Worm (Caenorhabditis elegans): Measurements from ENCODE around the gene cdc-25.4.
A peak's percentile ranks its signal among the peaks of the same experiment; 100 is the strongest.

Gene cdc-25.4

DNA sequence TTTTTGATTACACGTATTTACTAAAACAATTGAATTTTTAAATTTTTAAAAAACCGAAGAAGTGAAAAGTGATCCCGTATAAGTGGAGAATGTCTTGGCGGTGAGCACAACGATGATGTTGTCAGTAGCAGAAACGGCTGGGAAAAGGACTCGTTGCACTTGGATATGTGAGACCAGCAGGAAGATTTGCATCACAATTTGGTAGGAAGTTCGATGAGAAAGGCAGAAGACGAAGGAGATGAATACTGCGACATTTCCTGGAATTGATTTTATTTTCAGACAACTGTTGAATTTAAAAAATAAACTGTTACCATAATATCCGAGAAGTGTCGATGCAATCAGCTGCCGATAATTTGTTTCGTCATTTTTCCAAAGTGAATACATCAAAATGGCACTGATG lies 10.6 kb upstream of the cdc-25.4 start, which contains the start of gene R05H5.4:
R05H5.4 (minus strand) TSS at position 101 of the 400 bp plus-strand sequence.
- TF ChIP-seq nhr-43 (tag; optimal IDR thresholded peaks at IDR 0.05; ENCODE audit: poor library complexity, severe bottlenecking) (no peak), sea-2 (GFP tag; optimal IDR thresholded peaks at IDR 0.05) (no peak), nhr-23 (tag; optimal IDR thresholded peaks at IDR 0.05) (no peak), elt-3 (tag; optimal IDR thresholded peaks at IDR 0.05) (no peak), unc-62 (GFP tag; optimal IDR thresholded peaks at IDR 0.05) (no peak), ceh-16 (tag; optimal IDR thresholded peaks at IDR 0.05) (no peak), tbx-2 (tag; optimal IDR thresholded peaks at IDR 0.05) (no peak)

DNA sequence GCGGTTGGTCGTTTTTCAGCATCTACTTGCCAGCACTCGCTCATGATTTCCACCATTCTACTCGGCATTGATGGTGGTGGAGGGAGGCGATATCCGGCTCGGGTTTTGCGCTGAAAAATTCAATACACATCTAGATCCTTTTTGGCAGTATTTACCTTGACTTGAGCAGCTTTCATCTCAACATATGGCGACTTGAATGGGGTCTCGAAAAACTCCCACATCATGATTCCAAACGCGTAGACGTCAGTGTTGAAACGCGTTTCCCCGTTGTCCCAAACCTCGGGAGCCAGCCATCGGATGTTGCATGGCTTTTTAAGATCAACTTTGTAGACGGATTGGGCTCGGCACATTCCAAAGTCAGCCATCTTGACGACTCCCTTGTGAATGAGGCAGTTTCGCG lies 9.2 kb upstream of the cdc-25.4 start:
- TF ChIP-seq eor-1 (tag; optimal IDR thresholded peaks at IDR 0.05) (no peak), ceh-9 (tag; optimal IDR thresholded peaks at IDR 0.05) (no peak), elt-1 (tag; optimal IDR thresholded peaks at IDR 0.05) (no peak), nhr-67 (tag; optimal IDR thresholded peaks at IDR 0.05) (no peak), ceh-28 (tag; optimal IDR thresholded peaks at IDR 0.05) (no peak), elt-2 (tag; optimal IDR thresholded peaks at IDR 0.05) (no peak), unc-39 (tag; optimal IDR thresholded peaks at IDR 0.05) (no peak), mml-1 (tag; optimal IDR thresholded peaks at IDR 0.05) (no peak)

DNA sequence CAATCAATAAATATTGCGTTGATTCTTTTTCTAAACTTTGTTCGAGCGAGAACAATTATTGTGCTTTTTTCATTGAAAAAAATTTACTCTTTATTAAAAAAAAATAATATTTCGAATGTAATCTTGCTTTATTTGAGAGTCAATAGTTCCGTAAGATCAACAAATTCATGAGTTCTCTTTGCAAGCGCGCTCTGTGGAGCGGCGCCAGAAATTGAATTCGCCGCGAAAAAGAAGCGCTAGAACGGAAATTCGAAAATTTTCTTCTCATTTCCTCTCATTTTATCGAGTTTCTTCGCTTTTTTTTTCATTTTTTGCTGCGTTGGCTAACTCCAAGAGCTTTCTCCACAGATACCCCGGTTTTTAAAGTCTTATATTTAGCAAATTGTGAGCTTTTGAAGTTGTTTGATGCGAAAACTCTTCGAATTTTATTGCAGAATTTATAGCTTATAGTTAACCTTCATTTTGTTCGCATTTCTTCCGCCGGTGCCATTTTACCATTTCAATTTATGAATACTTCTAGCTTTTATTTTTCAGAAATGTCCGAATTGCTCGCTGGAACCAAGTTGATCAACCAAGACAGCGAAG lies 7.9 kb upstream of the cdc-25.4 start, which contains the start of gene R05H5.3:
R05H5.3 (plus strand) TSS at position 535 of the 585 bp plus-strand sequence.
- TF ChIP-seq nhr-11 (tag; optimal IDR thresholded peaks at IDR 0.05) (peak; percentile 60), lin-39 (tag; optimal IDR thresholded peaks at IDR 0.05) (peak; percentile 54), lsy-12 (tag; optimal IDR thresholded peaks at IDR 0.05) (no peak), pqm-1 (tag; optimal IDR thresholded peaks at IDR 0.05) (peak; percentile 19), lin-15B (tag; optimal IDR thresholded peaks at IDR 0.05) (peak; percentile 84), pha-4 (tag; optimal IDR thresholded peaks at IDR 0.05) (peak; percentile 78), R02D3.7 (tag; optimal IDR thresholded peaks at IDR 0.05) (peak; percentile 73), nfya-1 (tag; optimal IDR thresholded peaks at IDR 0.05; ENCODE audit: insufficient read depth) (peak; percentile 72), elt-2 (tag; optimal IDR thresholded peaks at IDR 0.05) (no peak), nhr-25 (tag; optimal IDR thresholded peaks at IDR 0.05) (peak; percentile 24), sea-2 (GFP tag; optimal IDR thresholded peaks at IDR 0.05) (no peak), snpc-4 (tag; optimal IDR thresholded peaks at IDR 0.05) (peak; percentile 45), fkh-10 (GFP tag; optimal IDR thresholded peaks at IDR 0.05) (peak; percentile 70)

DNA sequence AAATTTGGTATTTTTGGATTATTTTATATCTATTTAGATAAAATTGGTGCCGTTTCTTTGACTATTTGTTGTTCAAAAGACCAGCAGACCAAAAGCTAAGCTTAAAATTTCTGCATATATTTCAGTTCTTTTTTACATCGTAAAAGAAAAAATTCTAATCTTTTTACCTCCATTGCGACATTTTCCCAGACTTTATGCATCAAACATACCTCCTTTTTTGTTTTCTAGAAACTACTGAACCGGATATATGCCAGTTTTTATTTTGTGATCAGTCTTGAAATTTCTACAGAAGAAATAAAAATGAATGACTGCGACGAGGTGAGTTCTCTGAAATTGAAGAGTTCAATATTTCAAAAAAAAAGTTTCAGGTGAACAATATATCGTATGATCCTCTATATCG lies 5.3 kb upstream of the cdc-25.4 start, which contains the start of gene srb-6:
srb-6 (plus strand) TSS at position 301 of the 400 bp plus-strand sequence.
- TF ChIP-seq mdl-1 (tag; optimal IDR thresholded peaks at IDR 0.05) (no peak), ztf-4 (tag; optimal IDR thresholded peaks at IDR 0.05) (no peak), egl-27 (tag; optimal IDR thresholded peaks at IDR 0.05) (no peak), aly-2 (tag; optimal IDR thresholded peaks at IDR 0.05) (no peak), ceh-28 (tag; optimal IDR thresholded peaks at IDR 0.05) (no peak), nhr-28 (tag; optimal IDR thresholded peaks at IDR 0.05) (no peak), nhr-76 (tag; optimal IDR thresholded peaks at IDR 0.05) (no peak), hmg-11 (tag; optimal IDR thresholded peaks at IDR 0.05) (no peak)

DNA sequence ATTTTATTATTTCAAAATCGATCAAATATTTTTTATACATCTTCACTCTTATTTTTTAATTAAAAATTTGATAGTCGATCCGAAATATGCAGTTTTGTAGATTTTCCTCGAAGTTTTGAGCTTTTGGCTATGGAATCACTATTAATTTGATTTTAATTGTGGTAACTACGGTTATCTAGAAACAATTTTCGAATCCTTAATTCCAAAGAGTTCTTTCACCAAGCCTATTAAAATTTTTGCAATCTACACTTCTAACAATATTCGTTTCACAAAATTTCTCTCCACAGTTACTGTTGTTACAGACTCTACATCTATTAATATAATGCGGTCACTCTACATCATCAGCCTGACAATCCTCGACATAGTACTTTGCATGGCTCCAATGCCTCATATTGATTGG lies 2.9 kb upstream of the cdc-25.4 start, which contains the start of gene R05H5.7:
R05H5.7 (plus strand) TSS at position 301 of the 400 bp plus-strand sequence.
- TF ChIP-seq daf-12 (tag; optimal IDR thresholded peaks at IDR 0.05) (no peak), nfya-1 (tag; optimal IDR thresholded peaks at IDR 0.05; ENCODE audit: insufficient read depth) (no peak), nhr-28 (tag; optimal IDR thresholded peaks at IDR 0.05) (no peak), ceh-9 (tag; optimal IDR thresholded peaks at IDR 0.05) (no peak), hmg-11 (tag; optimal IDR thresholded peaks at IDR 0.05) (no peak), ZK546.5 (tag; optimal IDR thresholded peaks at IDR 0.05) (no peak), nhr-23 (tag; optimal IDR thresholded peaks at IDR 0.05) (no peak), ceh-28 (tag; optimal IDR thresholded peaks at IDR 0.05) (no peak), elt-1 (tag; optimal IDR thresholded peaks at IDR 0.05) (no peak), pha-4 (tag; optimal IDR thresholded peaks at IDR 0.05) (no peak), lsy-12 (tag; optimal IDR thresholded peaks at IDR 0.05) (no peak), ztf-11 (tag; optimal IDR thresholded peaks at IDR 0.05) (no peak), unc-62 (GFP tag; optimal IDR thresholded peaks at IDR 0.05) (no peak), nhr-237 (tag; optimal IDR thresholded peaks at IDR 0.05) (no peak), ceh-82 (tag; optimal IDR thresholded peaks at IDR 0.05) (no peak), elt-2 (tag; optimal IDR thresholded peaks at IDR 0.05) (no peak), jun-1 (tag; optimal IDR thresholded peaks at IDR 0.05) (no peak), lin-39 (tag; optimal IDR thresholded peaks at IDR 0.05) (no peak)
